Worm (Caenorhabditis elegans): ENCODE data around the gene aat-3.

aat-3 gene

DNA sequence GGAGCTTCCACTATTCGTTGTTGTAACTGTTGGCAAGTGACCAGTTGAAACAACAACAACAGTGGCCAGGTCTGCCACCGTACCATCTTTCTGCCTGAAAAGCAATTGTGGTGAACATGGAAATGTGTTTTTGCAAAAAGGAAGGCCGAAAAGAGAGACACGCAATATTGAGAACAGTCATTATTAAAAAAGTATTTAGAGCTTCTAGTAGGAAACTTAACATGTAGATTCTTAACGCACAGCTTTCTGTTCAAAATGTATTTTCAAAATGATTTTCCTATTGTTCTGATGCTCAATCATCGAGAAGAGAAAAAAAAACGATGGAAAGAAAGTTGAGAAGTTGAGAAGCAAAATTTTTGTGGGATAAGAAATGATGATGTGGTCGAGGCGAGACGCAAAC is 36.8 kb upstream of the aat-3 start, which contains the start of gene syg-1 (continued):
- no peak for TF ChIP-seq B0336.3 (GFP tag; IDR thresholded peaks at IDR 0.05)
- TF ChIP-seq ama-1 (optimal IDR thresholded peaks at IDR 0.05): no peak
- TF ChIP-seq ama-1 (GFP tag; optimal IDR thresholded peaks at IDR 0.05): no peak
- TF ChIP-seq C17E4.6 (GFP tag; IDR thresholded peaks at IDR 0.05): no peak
- TF ChIP-seq F55B11.4 (tag; optimal IDR thresholded peaks at IDR 0.05; ENCODE audit: borderline replicate concordance, insufficient read depth): no peak
- TF ChIP-seq ztf-6 (GFP tag; IDR thresholded peaks at IDR 0.05): no peak

- TF ChIP-seq pbrm-1 (GFP tag; IDR thresholded peaks at IDR 0.05) (no peak), egrh-3 (GFP tag; IDR thresholded peaks at IDR 0.05) (peak; percentile 65; the same call in 1 of the 2 replicates)
Measured at ce11 chrX:2516949-2517696, 34.9 kb upstream of the aat-3 start.

DNA sequence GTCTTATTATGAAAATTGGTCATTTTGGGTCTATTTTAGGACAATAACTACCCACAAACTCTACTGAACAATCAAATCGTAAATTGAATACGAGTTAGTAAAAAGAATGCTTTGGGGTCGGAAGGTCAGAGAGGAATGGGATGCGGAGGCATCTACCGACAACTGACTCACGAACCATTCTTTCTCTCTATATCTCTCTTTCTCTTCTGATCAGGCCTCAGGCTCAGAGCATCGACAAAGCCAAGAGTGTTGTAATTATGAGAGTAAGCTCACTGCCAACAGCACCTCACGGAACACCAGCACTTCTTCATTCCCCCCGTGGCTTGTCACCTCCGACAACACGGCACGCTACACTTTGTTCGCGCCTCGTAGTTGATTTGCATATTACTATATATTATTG is 31.6 kb upstream of the aat-3 start:
- no peak for TF ChIP-seq unc-130 (GFP tag; optimal IDR thresholded peaks at IDR 0.05)
- no peak for TF ChIP-seq sea-2 (GFP tag; IDR thresholded peaks at IDR 0.05)
- TF ChIP-seq Y56A3A.18 (GFP tag; IDR thresholded peaks at IDR 0.05): no peak
- TF ChIP-seq mel-28 (tag; optimal IDR thresholded peaks at IDR 0.05; ENCODE audit: borderline replicate concordance): no peak
- TF ChIP-seq hlh-12 (tag; optimal IDR thresholded peaks at IDR 0.05): no peak
- no peak for TF ChIP-seq F33H1.4 (GFP tag; IDR thresholded peaks at IDR 0.05)
- TF ChIP-seq xnd-1 (tag; optimal IDR thresholded peaks at IDR 0.05): no peak
- no peak for TF ChIP-seq madf-8 (GFP tag; conservative IDR thresholded peaks at IDR 0.05)
- TF ChIP-seq rec-8 (tag; optimal IDR thresholded peaks at IDR 0.05): no peak
- TF ChIP-seq lin-35 (GFP tag; optimal IDR thresholded peaks at IDR 0.05): no peak
- TF ChIP-seq madf-3 (GFP tag; IDR thresholded peaks at IDR 0.05): no peak
- no peak for TF ChIP-seq nfya-2 (GFP tag; IDR thresholded peaks at IDR 0.05)
- TF ChIP-seq egl-18 (GFP tag; IDR thresholded peaks at IDR 0.05): no peak
- no peak for TF ChIP-seq ztf-6 (GFP tag; IDR thresholded peaks at IDR 0.05)
- no peak for TF ChIP-seq him-1 (tag; optimal IDR thresholded peaks at IDR 0.05)

- TF ChIP-seq ztf-28 (GFP tag; IDR thresholded peaks at IDR 0.05) (no peak), nfya-1 (tag; optimal IDR thresholded peaks at IDR 0.05; ENCODE audit: borderline replicate concordance, insufficient read depth) (no peak), F23B12.7 (tag; optimal IDR thresholded peaks at IDR 0.05; ENCODE audit: insufficient read depth) (no peak), repo-1 (tag; optimal IDR thresholded peaks at IDR 0.05) (no peak), ceh-58 (GFP tag; IDR thresholded peaks at IDR 0.05) (no peak), dox-1 (GFP tag; IDR thresholded peaks at IDR 0.05) (peak; percentile 40; the same call in 1 of the 2 replicates), xnd-1 (tag; optimal IDR thresholded peaks at IDR 0.05) (no peak), dpff-1 (tag; optimal IDR thresholded peaks at IDR 0.05) (no peak)
Measured at ce11 chrX:2522658-2523057, 29.4 kb upstream of the aat-3 start.

- TF ChIP-seq F55B11.4 (tag; optimal IDR thresholded peaks at IDR 0.05; ENCODE audit: borderline replicate concordance, insufficient read depth): no peak
- TF ChIP-seq cebp-2 (GFP tag; IDR thresholded peaks at IDR 0.05): no peak
- TF ChIP-seq hrde-1 (tag; optimal IDR thresholded peaks at IDR 0.05; ENCODE audit: borderline replicate concordance): no peak
- TF ChIP-seq athp-1 (tag; optimal IDR thresholded peaks at IDR 0.05): no peak
- no peak for TF ChIP-seq gei-17 (GFP tag; optimal IDR thresholded peaks at IDR 0.05)
- no peak for TF ChIP-seq let-607 (tag; optimal IDR thresholded peaks at IDR 0.05)
- TF ChIP-seq aptf-3 (GFP tag; IDR thresholded peaks at IDR 0.05): no peak
- no peak for TF ChIP-seq ccch-3 (GFP tag; optimal IDR thresholded peaks at IDR 0.05)
- TF ChIP-seq attf-6 (GFP tag; IDR thresholded peaks at IDR 0.05): no peak
- TF ChIP-seq cebp-1 (GFP tag; IDR thresholded peaks at IDR 0.05): no peak
- peak; percentile 17 for TF ChIP-seq cebp-1 (tag; optimal IDR thresholded peaks at IDR 0.05)
- TF ChIP-seq F52B5.7 (tag; optimal IDR thresholded peaks at IDR 0.05): no peak
- peak; percentile 8 for TF ChIP-seq madf-10 (tag; optimal IDR thresholded peaks at IDR 0.05)
- TF ChIP-seq Y95B8A.8 (GFP tag; IDR thresholded peaks at IDR 0.05): 0 out of 2 replicates have a peak, but pooled peaks have one; percentile 46
- TF ChIP-seq lsl-1 (GFP tag; optimal IDR thresholded peaks at IDR 0.05): no peak
Measured at ce11 chrX:2526078-2526477, 26.0 kb upstream of the aat-3 start.
